Worm (Caenorhabditis elegans): ENCODE data around the gene Y39G8B.13.

ce11 chrII:13939531-13939930 is 43.3 kb downstream of the Y39G8B.13 start, which contains the start of gene W07G1.1:
- TF ChIP-seq flt-1 (GFP tag; IDR thresholded peaks at IDR 0.05), result no peak
- no peak for TF ChIP-seq cog-1 (tag; optimal IDR thresholded peaks at IDR 0.05)
- no peak for TF ChIP-seq klf-2 (GFP tag; conservative IDR thresholded peaks at IDR 0.05)
- TF ChIP-seq ztf-23 (GFP tag; IDR thresholded peaks at IDR 0.05), result no peak
